Worm (Caenorhabditis elegans) whole organism, dauer: ENCODE results near the gene ire-1.

Experiments
- unc-62 ChIP-seq: sonication (generic microtip); optimal IDR thresholded peaks from 2 replicates; lab custom pipeline; 2017; ENCODE audit warnings: missing biosample characterization, missing genetic modification reagents, missing genetic modification characterization

Gene ire-1

DNA sequence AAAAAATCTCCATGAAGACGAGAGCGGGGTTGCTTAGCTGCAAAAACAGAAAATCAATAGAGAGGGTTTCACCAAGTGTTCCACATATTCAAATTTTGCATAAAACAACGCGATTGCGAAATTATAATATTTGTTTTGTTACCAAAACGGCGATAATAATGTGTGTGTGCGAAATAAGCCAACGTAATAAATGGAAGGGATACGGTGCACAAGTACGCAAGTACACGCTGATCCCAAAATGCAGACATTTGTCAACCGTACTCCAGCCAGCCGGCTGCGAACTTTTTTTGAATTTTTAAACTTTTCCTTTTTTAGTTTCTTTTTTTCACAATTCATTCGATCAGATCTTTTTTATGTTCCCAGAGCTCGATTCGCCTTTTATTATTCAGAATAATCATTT, at the start of gene ire-1:
Gene ire-1 (minus strand): TSS at position 44 of the 400 bp plus-strand sequence.
- no peak for TF ChIP-seq unc-62 (GFP tag; lab: Kevin White, UChicago)

DNA sequence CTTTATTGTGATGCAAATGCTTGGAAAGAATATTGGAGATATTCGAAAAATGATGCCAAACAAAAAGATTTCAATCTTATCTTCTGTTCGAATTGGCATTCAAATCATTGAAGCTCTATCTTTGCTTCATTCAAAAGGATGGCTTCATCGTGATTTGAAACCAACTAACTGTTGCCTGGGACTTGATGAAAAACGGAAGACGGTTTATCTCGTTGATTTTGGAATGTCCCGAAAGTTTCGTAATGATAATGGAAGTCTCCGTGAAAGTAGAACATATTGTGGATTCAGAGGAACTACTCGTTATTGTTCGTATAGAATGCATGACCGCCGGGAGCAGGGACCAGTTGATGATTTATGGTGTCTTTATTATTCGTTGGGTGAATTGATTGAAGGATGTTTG, 49.4 kb upstream of the ire-1 start:
- TF ChIP-seq unc-62 (GFP tag; lab: Kevin White, UChicago) = no peak

DNA sequence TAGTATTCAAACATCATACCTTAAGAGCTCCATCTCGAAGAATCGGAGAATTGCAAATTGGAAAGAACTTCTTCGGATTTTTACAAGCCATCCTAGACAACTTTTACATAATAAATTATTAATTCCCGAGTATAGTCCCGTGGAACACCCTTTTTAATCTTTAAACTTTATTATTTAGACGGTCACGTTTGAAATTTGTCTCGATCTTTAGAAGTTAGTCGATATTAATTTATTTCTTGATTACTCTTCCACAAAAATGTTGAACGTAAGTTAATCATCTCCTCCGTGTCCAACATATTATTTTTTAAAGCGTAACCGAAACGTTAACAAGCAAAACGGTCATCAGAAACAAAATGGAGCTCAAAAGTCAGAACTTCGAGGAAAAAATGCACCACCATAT, 48.7 kb upstream of the ire-1 start, which contains the start of the genes decr-1.3 and T05C12.1:
Gene decr-1.3 (minus strand): TSS at position 101 of the 400 bp plus-strand sequence.
Gene T05C12.1 (plus strand): TSS at position 232 of the 400 bp plus-strand sequence.
- no peak for TF ChIP-seq unc-62 (GFP tag; lab: Kevin White, UChicago)

DNA sequence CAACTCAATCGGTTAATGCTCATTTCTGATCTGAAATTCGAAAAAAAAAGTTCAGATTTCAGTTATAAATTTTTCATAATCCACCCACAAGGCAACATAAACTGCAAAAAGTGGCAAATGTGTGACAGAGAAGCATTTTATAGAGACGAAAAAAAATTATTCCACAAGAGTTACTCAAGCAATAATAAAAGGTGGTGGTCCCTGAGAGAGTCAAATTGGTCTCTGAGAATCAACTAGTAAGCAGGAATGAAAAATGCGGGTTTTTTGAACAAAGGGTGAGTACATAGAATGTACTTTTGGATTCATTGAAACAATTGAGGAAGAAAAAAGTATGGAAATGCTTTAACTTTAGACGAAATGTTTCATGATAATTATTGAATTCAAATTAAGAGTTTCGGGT, 45.7 kb upstream of the ire-1 start, which contains the start of gene T05C12.11:
Gene T05C12.11 (minus strand): TSS at position 101 of the 400 bp plus-strand sequence.
- TF ChIP-seq unc-62 (GFP tag; lab: Kevin White, UChicago) = no peak

DNA sequence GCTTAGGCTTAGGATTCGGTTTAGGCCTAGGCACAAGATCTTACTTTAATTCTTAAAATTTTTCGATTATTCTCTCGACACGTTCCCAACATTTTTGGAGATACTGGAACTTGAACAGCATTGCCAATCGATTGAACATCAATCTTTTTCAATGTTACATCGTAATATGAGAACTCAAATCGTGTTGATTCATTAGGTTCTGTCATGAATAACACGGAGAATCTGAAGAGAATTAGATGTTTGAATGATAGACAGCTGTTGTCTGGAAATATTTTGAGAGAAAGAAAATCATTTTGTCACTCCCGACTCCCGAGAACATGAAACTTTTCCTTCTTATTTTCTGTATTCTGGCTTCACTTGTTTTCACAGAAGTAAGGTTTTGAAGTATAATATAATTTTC, 44.6 kb upstream of the ire-1 start, which contains the start of gene T05C12.15:
Gene T05C12.15 (plus strand): TSS at position 301 of the 400 bp plus-strand sequence.
- TF ChIP-seq unc-62 (GFP tag; lab: Kevin White, UChicago) = no peak

DNA sequence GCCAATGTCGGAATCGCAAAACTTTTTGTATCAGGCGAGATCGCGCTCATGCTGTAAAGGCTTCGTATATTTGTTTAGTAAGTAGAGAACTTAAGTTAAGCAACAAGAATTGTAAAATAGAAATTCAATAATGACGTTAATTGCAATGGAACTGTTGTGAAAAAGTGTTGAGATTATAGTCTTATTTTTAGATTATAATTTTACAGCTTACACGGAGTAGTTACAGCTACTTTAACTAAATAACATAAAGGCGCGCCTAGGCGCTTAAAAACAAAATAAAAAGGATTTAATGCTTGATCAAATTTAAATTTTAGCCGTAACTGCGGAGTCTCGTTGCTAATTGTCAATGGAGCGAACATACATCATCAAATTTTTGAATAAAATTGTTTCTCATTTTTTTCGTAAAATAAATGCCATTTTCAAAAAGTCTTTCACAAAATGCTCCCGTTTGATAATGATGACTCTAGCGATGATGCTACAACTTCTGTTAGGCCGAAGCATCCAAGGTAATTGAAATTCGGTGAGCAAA, 37.5 kb upstream of the ire-1 start, which contains the start of the genes emb-27 and rrf-3:
Gene emb-27 (minus strand): TSS at position 51 of the 529 bp plus-strand sequence.
Gene rrf-3 (plus strand): TSS at position 346 of the 529 bp plus-strand sequence.
- no peak for TF ChIP-seq unc-62 (GFP tag; lab: Kevin White, UChicago)

DNA sequence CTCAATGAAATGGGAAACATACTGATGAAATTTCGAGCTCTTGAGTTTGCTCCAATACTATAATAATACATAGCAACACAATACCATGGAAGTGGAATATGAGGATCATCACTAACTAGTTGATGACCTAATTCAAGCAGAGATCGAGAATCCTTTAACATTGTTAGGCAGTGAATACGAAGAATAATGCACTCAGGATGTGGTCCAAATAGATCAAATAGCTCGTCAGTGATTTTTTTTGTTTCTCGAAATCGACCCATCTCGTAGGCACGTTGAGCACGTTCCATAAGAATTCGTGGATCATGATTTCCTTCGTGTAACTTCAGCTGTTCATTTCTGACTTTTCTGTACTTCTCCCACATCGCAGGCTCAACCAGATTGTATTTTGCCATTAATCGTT, 36.2 kb upstream of the ire-1 start:
- TF ChIP-seq unc-62 (GFP tag; lab: Kevin White, UChicago) = no peak

DNA sequence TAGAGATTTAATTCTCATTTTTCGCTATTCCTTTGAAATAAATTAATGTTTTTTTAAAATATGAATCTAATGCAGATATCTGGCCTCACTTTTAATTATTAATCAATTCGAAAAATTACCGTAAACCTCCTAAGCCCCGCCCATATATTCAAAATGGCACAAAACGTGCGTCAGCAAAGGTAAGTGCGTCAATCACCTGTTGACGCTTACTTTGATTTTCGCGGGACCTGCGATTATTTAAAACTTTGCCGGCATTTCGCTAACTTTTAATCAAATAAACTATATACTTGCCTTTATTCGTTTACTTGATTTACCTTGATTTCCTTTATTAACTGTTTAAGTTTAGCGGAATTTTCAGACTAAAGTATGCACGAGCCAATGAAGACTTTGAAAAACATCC, 33.3 kb upstream of the ire-1 start, which contains the start of gene pch-2:
Gene pch-2 (plus strand): TSS at position 359 of the 400 bp plus-strand sequence.
- TF ChIP-seq unc-62 (GFP tag; lab: Kevin White, UChicago) = no peak

DNA sequence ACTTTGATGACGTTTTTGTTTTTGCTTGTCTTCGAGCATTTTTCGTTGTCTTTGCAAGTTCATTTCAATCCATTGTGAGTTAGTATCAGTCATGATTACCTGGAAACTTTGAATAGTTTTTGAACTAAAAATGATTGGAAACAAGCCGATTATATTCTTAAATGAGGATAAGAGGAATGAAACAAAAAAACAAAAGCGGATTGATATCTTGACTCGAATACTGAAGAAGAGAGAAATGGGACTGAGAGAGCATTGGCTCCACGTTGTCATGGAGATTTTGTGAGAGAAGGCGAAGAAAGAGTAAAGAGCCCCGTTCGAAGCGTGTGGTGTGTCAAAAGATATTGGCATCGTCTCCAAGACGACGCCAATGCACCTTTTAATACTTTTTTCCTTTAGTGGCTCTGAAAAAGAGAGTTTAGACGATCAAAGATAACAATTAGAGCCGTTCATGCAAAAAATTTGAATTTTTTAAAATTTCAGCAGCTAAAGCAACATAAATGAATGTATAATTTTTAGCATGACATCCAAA, 32.2 kb upstream of the ire-1 start, which contains the start of the genes tub-1 and tmem-138:
Gene tub-1 (minus strand): TSS at position 101 of the 529 bp plus-strand sequence.
Gene tmem-138 (plus strand): TSS at position 479 of the 529 bp plus-strand sequence.
- TF ChIP-seq unc-62 (GFP tag; lab: Kevin White, UChicago) = no peak

DNA sequence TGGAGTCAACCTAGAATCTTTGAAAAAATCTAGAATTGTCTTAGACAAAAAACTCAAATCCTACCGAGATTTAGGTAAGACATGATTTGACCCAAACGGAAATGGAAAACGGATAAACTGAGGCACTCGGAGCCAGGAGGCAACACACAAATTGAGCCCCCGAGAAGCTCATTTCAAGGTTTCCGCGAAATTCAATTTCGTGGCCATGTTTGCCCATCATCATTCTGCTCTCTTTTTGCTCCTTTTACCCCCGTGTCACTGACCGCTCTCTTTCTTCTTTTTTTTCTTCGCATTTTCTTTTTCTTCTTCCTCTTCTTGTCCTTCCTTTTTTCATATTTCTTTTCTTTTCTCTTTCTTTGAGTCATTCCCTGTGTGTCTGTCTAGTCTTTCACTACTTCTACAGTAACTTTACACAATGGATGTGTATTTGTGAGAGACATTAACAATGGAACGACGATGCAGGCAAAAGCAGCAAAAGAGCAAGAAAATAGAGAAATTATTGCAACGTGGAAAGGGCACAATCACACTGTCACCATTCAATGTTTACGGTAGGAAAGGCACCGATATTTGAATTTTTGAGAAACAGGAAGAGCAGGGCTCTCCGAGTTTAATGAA, 28.1 kb upstream of the ire-1 start:
- no peak for TF ChIP-seq unc-62 (GFP tag; lab: Kevin White, UChicago)

DNA sequence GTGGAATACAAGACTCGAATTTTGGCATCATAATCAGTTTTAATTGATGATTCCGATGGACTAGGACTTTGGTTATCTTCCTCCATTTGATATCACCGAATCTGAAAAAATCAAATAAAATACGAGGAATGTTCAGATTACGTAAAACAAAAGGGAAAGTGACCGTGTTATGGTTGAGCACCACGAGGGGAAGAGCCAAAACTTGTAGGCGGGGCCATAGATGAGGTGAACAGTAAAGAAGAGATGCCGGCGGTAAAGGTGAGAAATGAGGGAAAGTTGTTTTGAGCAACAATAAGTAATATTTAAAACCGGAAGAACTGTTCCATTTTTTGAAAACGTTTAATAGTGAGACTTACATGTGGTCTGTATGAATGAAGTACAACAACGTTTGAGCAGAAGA, 25.2 kb upstream of the ire-1 start, which contains the start of gene F10B5.3:
Gene F10B5.3 (minus strand): TSS at position 101 of the 400 bp plus-strand sequence.
- no peak for TF ChIP-seq unc-62 (GFP tag; lab: Kevin White, UChicago)

DNA sequence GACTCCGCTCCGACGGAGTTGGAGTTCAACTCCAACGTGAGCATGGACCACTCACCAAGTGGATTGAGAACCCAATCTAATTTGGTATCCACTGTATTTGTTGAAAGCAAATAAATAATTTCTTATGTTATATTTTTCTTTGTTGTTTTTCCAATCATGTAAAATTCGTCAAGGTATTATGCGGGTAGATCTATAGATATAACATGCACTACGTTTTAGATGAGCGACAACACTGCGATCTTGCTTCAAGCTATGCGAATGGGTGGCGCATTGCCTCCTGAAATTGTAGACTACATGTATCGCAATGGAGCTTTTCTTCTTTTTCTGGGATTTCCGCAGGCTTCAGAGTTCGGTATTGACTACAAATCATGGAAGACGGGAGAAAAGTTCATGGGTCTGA, 19.8 kb upstream of the ire-1 start, which contains the start of gene F10B5.2:
Gene F10B5.2 (plus strand): TSS at position 220 of the 400 bp plus-strand sequence.
- no peak for TF ChIP-seq unc-62 (GFP tag; lab: Kevin White, UChicago)

DNA sequence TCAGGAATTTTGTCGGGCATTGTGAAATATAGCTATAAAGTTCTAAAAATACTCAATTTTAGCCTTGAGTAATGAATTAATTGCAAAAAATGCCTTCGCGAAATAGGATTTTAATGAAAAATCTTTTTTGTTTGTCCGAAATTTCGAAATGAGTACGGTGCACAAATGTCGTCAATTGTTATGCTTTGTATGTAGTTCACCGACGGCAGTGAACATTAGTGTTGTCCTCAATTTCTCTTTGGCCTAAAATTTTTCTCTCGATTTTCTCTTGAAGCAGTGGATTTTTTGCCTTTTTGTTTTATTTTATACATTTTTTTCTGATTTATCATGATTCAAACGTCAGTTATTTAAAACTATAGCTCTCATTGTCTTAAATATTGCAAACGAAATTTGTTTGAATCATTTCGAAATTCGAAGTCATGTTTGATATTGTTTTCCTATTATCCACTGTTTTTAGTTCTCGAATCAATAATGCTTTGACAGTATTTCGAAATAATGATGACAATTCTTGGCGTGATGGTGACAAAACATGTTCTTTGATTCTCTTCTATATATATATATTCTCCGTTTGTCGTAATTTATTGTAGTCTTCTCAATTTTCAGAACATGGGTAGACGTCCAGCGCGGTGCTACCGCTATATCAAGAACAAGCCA, 18.7 kb upstream of the ire-1 start, which contains the start of the genes ints-11 and rpl-10:
Gene ints-11 (minus strand): TSS at position 201 of the 654 bp plus-strand sequence.
Gene rpl-10 (plus strand): TSS at position 604 of the 654 bp plus-strand sequence.
- no peak for TF ChIP-seq unc-62 (GFP tag; lab: Kevin White, UChicago)

DNA sequence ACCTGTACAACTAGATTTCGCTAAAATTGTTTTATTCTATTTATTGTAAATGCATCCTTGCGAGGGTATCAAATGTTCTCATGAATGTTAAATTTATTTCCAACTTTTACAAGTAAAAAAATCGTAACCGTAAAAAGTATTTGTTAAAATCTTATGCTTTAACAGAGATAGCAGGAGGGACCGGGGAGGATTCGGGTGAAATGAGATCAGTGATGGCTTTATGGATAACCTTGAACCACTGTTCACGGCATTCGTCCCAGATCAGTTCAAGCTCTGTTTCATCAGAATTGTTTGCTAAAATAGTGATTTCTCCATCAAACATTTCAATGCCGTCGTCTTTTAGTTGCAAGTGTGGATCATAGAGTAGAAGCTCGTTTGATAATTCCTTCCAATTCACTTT, 16.4 kb upstream of the ire-1 start:
- TF ChIP-seq unc-62 (GFP tag; lab: Kevin White, UChicago) = no peak

DNA sequence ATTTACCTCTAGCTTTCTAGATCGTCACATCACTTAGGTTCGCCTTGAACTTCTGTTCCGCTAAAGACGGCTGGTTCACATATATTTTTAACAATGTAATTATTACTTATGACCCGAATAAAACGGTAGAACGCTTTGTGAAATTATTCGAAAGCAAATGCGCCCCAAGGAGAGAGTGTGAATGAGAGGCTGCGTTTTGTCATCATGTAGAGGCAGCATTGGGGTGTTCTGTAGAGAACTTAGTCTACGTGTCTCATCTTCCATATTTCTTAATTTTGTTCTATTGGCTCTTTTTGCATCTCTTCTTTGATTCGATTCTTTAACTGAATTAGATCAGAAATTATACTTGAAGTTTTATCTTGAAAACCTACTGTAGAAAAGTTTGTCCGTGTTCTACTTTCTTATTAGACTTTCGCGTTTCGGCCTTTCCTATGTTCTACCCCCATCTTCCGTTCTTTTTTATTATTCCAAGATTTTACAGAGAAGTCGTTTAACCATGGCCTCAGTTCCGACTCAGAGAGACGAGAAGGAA, 13.4 kb upstream of the ire-1 start, which contains the start of gene cdc-48.2:
Gene cdc-48.2 (plus strand): TSS at position 482 of the 532 bp plus-strand sequence.
- TF ChIP-seq unc-62 (GFP tag; lab: Kevin White, UChicago) = no peak
